Worm (Caenorhabditis elegans) whole organism, L4 larva: ENCODE results near the gene Y64G10A.2.

Experiments used
- R02D3.7 ChIP-seq: fragments of 150-350 bp; sonication (generic microtip); optimal IDR thresholded peaks from 3 replicates; lab custom pipeline; 2014; ENCODE audit warnings: missing biosample characterization, missing genetic modification characterization
- ces-1 ChIP-seq: fragments of 150-350 bp; sonication (generic microtip); optimal IDR thresholded peaks from 4 replicates; lab custom pipeline; 2014; ENCODE audit warnings: missing biosample characterization, missing genetic modification reagents, missing genetic modification characterization
- fkh-10 ChIP-seq: fragments of 150-350 bp; optimal IDR thresholded peaks from 2 replicates; lab custom pipeline; 2014; ENCODE audit warnings: missing biosample characterization, missing genetic modification reagents, missing genetic modification characterization
- nhr-25 ChIP-seq: sonication (generic microtip); optimal IDR thresholded peaks from 2 replicates; lab custom pipeline; 2017; ENCODE audit warnings: missing genetic modification characterization, mild to moderate bottlenecking, missing compliant biosample characterization, antibody characterized with exemption, moderate library complexity, borderline replicate concordance; ENCODE audit not compliant: insufficient read depth

ce11 chrIV:14230799-14231198, 13.5 kb downstream of the Y64G10A.2 start, which contains the start of gene F02H6.6:
- no peak for TF ChIP-seq R02D3.7 (tag; lab: Kevin White, UChicago)
- no peak for TF ChIP-seq ces-1 (GFP tag; lab: Kevin White, UChicago)
- TF ChIP-seq nhr-25 (tag; lab: Kevin White, UChicago) = no peak
- no peak for TF ChIP-seq fkh-10
